Worm (Caenorhabditis elegans): Measurements from ENCODE around the gene cnc-4.

The cnc-4 gene

DNA sequence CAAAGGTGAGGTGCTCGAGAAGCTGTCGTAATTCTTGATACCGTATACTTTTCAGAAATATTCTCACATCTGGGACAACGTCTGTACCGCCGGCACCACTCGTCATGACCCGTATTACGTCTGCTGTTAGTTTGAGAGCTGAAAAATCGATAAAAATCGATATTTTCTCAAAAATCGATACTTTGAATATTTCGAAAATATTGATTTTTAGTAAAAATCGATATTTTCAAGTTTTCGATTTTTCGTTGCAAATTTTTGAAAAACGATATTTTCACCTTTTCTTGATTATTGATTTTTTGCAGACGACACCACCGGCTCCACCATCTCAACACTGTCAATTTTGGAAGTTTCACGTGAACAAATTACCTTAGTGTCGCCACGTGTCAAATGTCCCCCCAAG, 48.8 kb downstream of the cnc-4 start:
- TF ChIP-seq ceh-28 (tag; optimal IDR thresholded peaks at IDR 0.05) = peak; percentile 94
- TF ChIP-seq nhr-76 (tag; optimal IDR thresholded peaks at IDR 0.05) = no peak
- TF ChIP-seq zip-2 (tag; optimal IDR thresholded peaks at IDR 0.05) = no peak
